Fruit fly (Drosophila melanogaster) whole organism, embryonic: ENCODE results near the gene Targ2.

ENCODE experiments used
- Aef1 ChIP-seq: fragments of 200-800 bp; sonication (Bioruptor generic); IDR thresholded peaks from 3 replicates; pipeline ENCODE4 v1.3.6; 2022; ENCODE audit warnings: missing biosample characterization, missing genetic modification characterization
- B-H1 ChIP-seq: fragments of 200-800 bp; sonication (Bioruptor generic); IDR thresholded peaks from 3 replicates; pipeline ENCODE4 v1.3.6; 2022; ENCODE audit warnings: missing biosample characterization, missing genetic modification characterization
- Bdp1 ChIP-seq: fragments of 200-800 bp; sonication (Bioruptor generic); optimal IDR thresholded peaks from 3 replicates; lab custom pipeline; 2016; ENCODE audit warnings: missing biosample characterization, missing genetic modification characterization
- CG10462 ChIP-seq: fragments of 200-800 bp; sonication (Bioruptor generic); optimal IDR thresholded peaks from 2 replicates; lab custom pipeline; 2016; ENCODE audit warnings: missing biosample characterization, missing genetic modification characterization
- CG10543 ChIP-seq: fragments of 200-800 bp; sonication (Bioruptor generic); optimal IDR thresholded peaks from 3 replicates; lab custom pipeline; 2017; ENCODE audit warnings: missing biosample characterization, mild to moderate bottlenecking, missing genetic modification characterization, moderate library complexity
- CG12071 ChIP-seq: fragments of 200-800 bp; sonication (Bioruptor generic); optimal IDR thresholded peaks from 3 replicates; lab custom pipeline; 2018; ENCODE audit warnings: missing biosample characterization, mild to moderate bottlenecking, missing genetic modification characterization
- CG14014 ChIP-seq: fragments of 200-800 bp; sonication (Bioruptor generic); IDR thresholded peaks from 2 replicates; pipeline ENCODE4 v1.3.6; 2022; ENCODE audit warnings: missing biosample characterization, missing genetic modification characterization
- CG14965 ChIP-seq: fragments of 200-800 bp; sonication (Bioruptor generic); optimal IDR thresholded peaks from 2 replicates; lab custom pipeline; 2016; ENCODE audit warnings: missing biosample characterization, missing genetic modification characterization, borderline replicate concordance
- CG15269 ChIP-seq: fragments of 200-800 bp; sonication (Bioruptor generic); optimal IDR thresholded peaks from 2 replicates; lab custom pipeline; 2018; ENCODE audit warnings: missing biosample characterization, mild to moderate bottlenecking, missing genetic modification characterization, moderate library complexity
- CG16779 ChIP-seq: fragments of 200-800 bp; sonication (Bioruptor generic); IDR thresholded peaks from 2 replicates; pipeline ENCODE4 v1.3.6; 2022; ENCODE audit warnings: missing biosample characterization, missing genetic modification characterization
- CG17328 ChIP-seq: fragments of 200-800 bp; sonication (Bioruptor generic); IDR thresholded peaks from 2 replicates; pipeline ENCODE4 v1.3.6; 2022; ENCODE audit warnings: missing biosample characterization, missing genetic modification characterization
- CG18476 ChIP-seq: fragments of 200-800 bp; sonication (Bioruptor generic); optimal IDR thresholded peaks from 2 replicates; lab custom pipeline; 2016; ENCODE audit warnings: missing biosample characterization, mild to moderate bottlenecking, missing genetic modification characterization
- CG33213 ChIP-seq: fragments of 200-800 bp; sonication (Bioruptor generic); optimal IDR thresholded peaks from 3 replicates; lab custom pipeline; 2016; ENCODE audit warnings: missing biosample characterization, missing genetic modification characterization
- CG6683 ChIP-seq: fragments of 200-800 bp; sonication (Bioruptor generic); optimal IDR thresholded peaks from 2 replicates; lab custom pipeline; 2017; ENCODE audit warnings: missing biosample characterization, mild to moderate bottlenecking, missing genetic modification characterization, missing genetic modification reagents
- CG8281 ChIP-seq: fragments of 200-800 bp; sonication (Bioruptor generic); optimal IDR thresholded peaks from 2 replicates; lab custom pipeline; 2018; ENCODE audit warnings: missing biosample characterization, mild to moderate bottlenecking, missing genetic modification characterization, moderate library complexity
- CG8290 ChIP-seq, 3 experiments: fragments of 200-800 bp; sonication (Bioruptor generic); optimal IDR thresholded peaks; 2 replicates each; lab custom pipeline; 2016 to 2019; ENCODE audit warnings: missing biosample characterization in 3 of 3, missing genetic modification characterization in 3 of 3, mild to moderate bottlenecking in 2 of 3, moderate library complexity in 1 of 3
- Dip3 ChIP-seq: fragments of 200-800 bp; sonication (Bioruptor generic); optimal IDR thresholded peaks from 3 replicates; lab custom pipeline; 2016; ENCODE audit warnings: missing biosample characterization, missing genetic modification characterization
- Dll ChIP-seq: fragments of 200-800 bp; sonication (Bioruptor generic); IDR thresholded peaks from 4 replicates; pipeline ENCODE4 v1.3.6; 2022; ENCODE audit warnings: missing biosample characterization, missing genetic modification characterization; ENCODE audit not compliant: partially characterized antibody
- Ptx1 ChIP-seq: fragments of 200-800 bp; sonication (Bioruptor generic); IDR thresholded peaks from 2 replicates; pipeline ENCODE4 v1.3.6; 2022; ENCODE audit warnings: missing biosample characterization, missing genetic modification characterization
- Six4 ChIP-seq: fragments of 200-800 bp; sonication (Bioruptor generic); optimal IDR thresholded peaks from 2 replicates; lab custom pipeline; 2016; ENCODE audit warnings: missing biosample characterization, missing genetic modification characterization
- TFAM ChIP-seq: fragments of 200-800 bp; sonication (Bioruptor generic); optimal IDR thresholded peaks from 2 replicates; lab custom pipeline; 2017; ENCODE audit warnings: missing biosample characterization, missing genetic modification characterization, inconsistent platforms
- Trl ChIP-seq, 3 experiments: fragments of >200 bp in 2 of 3; fragments of 200-800 bp in 1 of 3; sonication (Bioruptor generic) in 1 of 3; optimal IDR thresholded peaks; 2 replicates in 1 of 3; 3 replicates in 2 of 3; lab custom pipeline; 2016 to 2017; ENCODE audit warnings: missing biosample characterization in 1 of 3, missing genetic modification characterization in 1 of 3
- Xbp1 ChIP-seq: fragments of 200-800 bp; sonication (Bioruptor generic); optimal IDR thresholded peaks from 3 replicates; lab custom pipeline; 2016; ENCODE audit warnings: missing biosample characterization, mild to moderate bottlenecking, missing genetic modification characterization
- ap ChIP-seq: fragments of 200-800 bp; sonication (Bioruptor generic); IDR thresholded peaks from 2 replicates; pipeline ENCODE4 v1.3.6; 2022; ENCODE audit warnings: missing biosample characterization, missing genetic modification characterization
- cas ChIP-seq: fragments of 200-800 bp; sonication (Bioruptor generic); IDR thresholded peaks from 2 replicates; pipeline ENCODE4 v1.3.6; 2022; ENCODE audit warnings: missing biosample characterization, missing genetic modification characterization
- cato ChIP-seq: fragments of 200-800 bp; sonication (Bioruptor generic); optimal IDR thresholded peaks from 2 replicates; lab custom pipeline; 2016; ENCODE audit warnings: missing biosample characterization, missing genetic modification characterization, borderline replicate concordance
- ci ChIP-seq: fragments of 200-800 bp; sonication (Bioruptor generic); IDR thresholded peaks from 3 replicates; pipeline ENCODE4 v1.3.6; 2022; ENCODE audit warnings: missing biosample characterization, missing genetic modification characterization
- dpn ChIP-seq, 2 experiments: fragments of 200-800 bp; sonication (Bioruptor generic); optimal IDR thresholded peaks; 3 replicates each; lab custom pipeline; 2016; ENCODE audit warnings: missing biosample characterization in 2 of 2, missing genetic modification characterization in 2 of 2
- ems ChIP-seq: fragments of 200-800 bp; sonication (Bioruptor generic); optimal IDR thresholded peaks from 3 replicates; lab custom pipeline; 2016; ENCODE audit warnings: missing biosample characterization, missing genetic modification characterization
- gcm2 ChIP-seq: fragments of 200-800 bp; sonication (Bioruptor generic); optimal IDR thresholded peaks from 2 replicates; lab custom pipeline; 2016; ENCODE audit warnings: missing biosample characterization, missing genetic modification characterization
- grn ChIP-seq: fragments of 200-800 bp; sonication (Bioruptor generic); optimal IDR thresholded peaks from 3 replicates; lab custom pipeline; 2017; ENCODE audit warnings: missing biosample characterization, missing genetic modification characterization
- gro ChIP-seq: fragments of 200-800 bp; sonication (Bioruptor generic); optimal IDR thresholded peaks from 2 replicates; lab custom pipeline; 2016; ENCODE audit warnings: missing biosample characterization, missing genetic modification characterization
- gsb ChIP-seq: fragments of 200-800 bp; sonication (Bioruptor generic); IDR thresholded peaks from 2 replicates; pipeline ENCODE4 v1.3.6; 2022; ENCODE audit warnings: missing biosample characterization, missing genetic modification characterization
- gt ChIP-seq: fragments of 200-800 bp; sonication (Bioruptor generic); IDR thresholded peaks from 2 replicates; pipeline ENCODE4 v1.3.6; 2022; ENCODE audit warnings: missing biosample characterization, missing genetic modification characterization
- hb ChIP-seq: fragments of 200-800 bp; sonication (Bioruptor generic); IDR thresholded peaks from 3 replicates; pipeline ENCODE4 v1.3.6; 2022; ENCODE audit warnings: missing biosample characterization, missing genetic modification characterization; ENCODE audit not compliant: partially characterized antibody
- her ChIP-seq: fragments of 200-800 bp; sonication (Bioruptor generic); optimal IDR thresholded peaks from 2 replicates; lab custom pipeline; 2016; ENCODE audit warnings: missing biosample characterization, missing genetic modification characterization
- lola ChIP-seq, 3 experiments: fragments of >200 bp in 2 of 3; fragments of 200-800 bp in 1 of 3; sonication (Bioruptor generic) in 1 of 3; optimal IDR thresholded peaks; 2 replicates each; lab custom pipeline; 2017 to 2019; ENCODE audit warnings: missing biosample characterization in 3 of 3, missing genetic modification characterization in 3 of 3, mild to moderate bottlenecking in 1 of 3, moderate library complexity in 1 of 3
- maf-S ChIP-seq: fragments of 200-800 bp; sonication (Bioruptor generic); optimal IDR thresholded peaks from 2 replicates; lab custom pipeline; 2016; ENCODE audit warnings: missing biosample characterization, missing genetic modification characterization
- mld ChIP-seq: fragments of 200-800 bp; sonication (Bioruptor generic); IDR thresholded peaks from 3 replicates; pipeline ENCODE4 v1.3.6; 2022; ENCODE audit warnings: missing biosample characterization, missing genetic modification characterization; ENCODE audit not compliant: partially characterized antibody
- nau ChIP-seq: fragments of 200-800 bp; sonication (Bioruptor generic); optimal IDR thresholded peaks from 3 replicates; lab custom pipeline; 2017; ENCODE audit warnings: missing biosample characterization, mild to moderate bottlenecking, missing genetic modification characterization, missing genetic modification reagents
- odd ChIP-seq: fragments of 200-800 bp; sonication (Bioruptor generic); optimal IDR thresholded peaks from 2 replicates; lab custom pipeline; 2017; ENCODE audit warnings: missing biosample characterization, mild to moderate bottlenecking, missing genetic modification characterization
- onecut ChIP-seq: fragments of 200-800 bp; sonication (Bioruptor generic); IDR thresholded peaks from 2 replicates; pipeline ENCODE4 v1.3.6; 2022; ENCODE audit warnings: missing biosample characterization, missing genetic modification characterization
- ranshi ChIP-seq: fragments of 200-800 bp; sonication (Bioruptor generic); IDR thresholded peaks from 2 replicates; pipeline ENCODE4 v1.3.6; 2022; ENCODE audit warnings: missing biosample characterization, missing genetic modification characterization
- sc ChIP-seq, 3 experiments: fragments of >200 bp in 2 of 3; fragments of 200-800 bp in 1 of 3; sonication (Bioruptor generic) in 1 of 3; optimal IDR thresholded peaks; 2 replicates in 2 of 3; 3 replicates in 1 of 3; lab custom pipeline; 2017; ENCODE audit warnings: mild to moderate bottlenecking in 1 of 3, missing biosample characterization in 1 of 3, missing genetic modification characterization in 1 of 3, missing genetic modification reagents in 1 of 3
- seq ChIP-seq: fragments of 200-800 bp; sonication (Bioruptor generic); IDR thresholded peaks from 2 replicates; pipeline ENCODE4 v1.3.6; 2022; ENCODE audit warnings: missing biosample characterization, missing genetic modification characterization
- slbo ChIP-seq: fragments of 200-800 bp; sonication (Bioruptor generic); IDR thresholded peaks from 2 replicates; pipeline ENCODE4 v1.3.6; 2022; ENCODE audit warnings: missing biosample characterization, missing genetic modification characterization
- vvl ChIP-seq: fragments of 200-800 bp; sonication (Bioruptor generic); IDR thresholded peaks from 2 replicates; pipeline ENCODE4 v1.3.6; 2022; ENCODE audit warnings: missing biosample characterization, missing genetic modification characterization
- yki ChIP-seq: fragments of >200 bp; optimal IDR thresholded peaks from 3 replicates; lab custom pipeline; 2018
- zen2 ChIP-seq: fragments of 200-800 bp; sonication (Bioruptor generic); IDR thresholded peaks from 3 replicates; pipeline ENCODE4 v1.3.6; 2022; ENCODE audit warnings: missing biosample characterization, missing genetic modification characterization; ENCODE audit not compliant: partially characterized antibody
- zfh1 ChIP-seq: fragments of 200-800 bp; sonication (Bioruptor generic); IDR thresholded peaks from 3 replicates; pipeline ENCODE4 v1.3.6; 2022; ENCODE audit warnings: missing biosample characterization, missing genetic modification characterization

Targ2 gene

dm6 chr3L:21216697-21217291, 13.8 kb upstream of the Targ2 start, which contains the start of the genes Trmt112 and Ilk (continued):
- no peak for TF ChIP-seq Bdp1 (GFP tag; lab: Kevin White, UChicago)
- no peak for TF ChIP-seq CG8290 (GFP tag; optimal IDR thresholded peaks at IDR 0.05; lab: Kevin White, UChicago)
- TF ChIP-seq CG8290 (tag; optimal IDR thresholded peaks at IDR 0.05; lab: Kevin White, UChicago) = no peak
- no peak for TF ChIP-seq CG8281 (tag; lab: Kevin White, UChicago)
- TF ChIP-seq CG12071 = no peak
- TF ChIP-seq hb (GFP tag; lab: Robert Waterston, UW) = peak; percentile 80
- no peak for TF ChIP-seq CG16779 (GFP tag; lab: Robert Waterston, UW)
- peak in 1 of 2 experiments; percentile 21 for TF ChIP-seq dpn (GFP tag; optimal IDR thresholded peaks at IDR 0.05; lab: Kevin White, UChicago)
- TF ChIP-seq gcm2 = no peak
- peak; percentile 78; the same call in 1 of the 2 replicates for TF ChIP-seq onecut (GFP tag; lab: Robert Waterston, UW)
- no peak for TF ChIP-seq yki (lab: Kevin White, UChicago)
- no peak for TF ChIP-seq ap (GFP tag; lab: Robert Waterston, UW)
- no peak for TF ChIP-seq B-H1 (GFP tag; lab: Robert Waterston, UW)
- peak; percentile 57 for TF ChIP-seq CG33213 (GFP tag; lab: Kevin White, UChicago)
- TF ChIP-seq grn (GFP tag; lab: Kevin White, UChicago) = no peak
- TF ChIP-seq maf-S (GFP tag; lab: Kevin White, UChicago) = no peak
- peak; percentile 16; the same call in 1 of the 3 replicates for TF ChIP-seq mld (GFP tag; lab: Robert Waterston, UW)
- no peak for TF ChIP-seq gt (GFP tag; lab: Robert Waterston, UW)
- no peak for TF ChIP-seq odd (GFP tag; lab: Kevin White, UChicago)
- no peak for TF ChIP-seq sc (optimal IDR thresholded peaks at IDR 0.05; lab: Kevin White, UChicago)
- no peak for TF ChIP-seq sc (GFP tag; optimal IDR thresholded peaks at IDR 0.05; lab: Kevin White, UChicago)
- TF ChIP-seq CG10543 = no peak
- TF ChIP-seq seq (GFP tag; lab: Robert Waterston, UW) = no peak
- TF ChIP-seq nau = no peak
- TF ChIP-seq zen2 (GFP tag; lab: Robert Waterston, UW) = peak; percentile 62
- TF ChIP-seq CG15269 (tag; lab: Kevin White, UChicago) = no peak
- no peak for TF ChIP-seq ranshi (GFP tag; lab: Robert Waterston, UW)
- TF ChIP-seq gro (GFP tag; lab: Kevin White, UChicago) = no peak
- TF ChIP-seq Aef1 (GFP tag; lab: Robert Waterston, UW) = no peak
- no peak for TF ChIP-seq TFAM (GFP tag; lab: Kevin White, UChicago)
- no peak for TF ChIP-seq CG18476 (GFP tag; lab: Kevin White, UChicago)
- no peak for TF ChIP-seq cas (GFP tag; lab: Robert Waterston, UW)
- peak; percentile 72; the same call in 3 of the 4 replicates for TF ChIP-seq Dll (GFP tag; lab: Robert Waterston, UW)
- TF ChIP-seq ci (GFP tag; lab: Robert Waterston, UW) = no peak
- TF ChIP-seq CG14014 (GFP tag; lab: Robert Waterston, UW) = no peak
- no peak for TF ChIP-seq ems (GFP tag; lab: Kevin White, UChicago)
- no peak for TF ChIP-seq lola (GFP tag; optimal IDR thresholded peaks at IDR 0.05; lab: Kevin White, UChicago)
- TF ChIP-seq Six4 (GFP tag; lab: Kevin White, UChicago) = no peak
- TF ChIP-seq gsb (GFP tag; lab: Robert Waterston, UW) = no peak
- no peak for TF ChIP-seq CG6683 (GFP tag; lab: Kevin White, UChicago)
- TF ChIP-seq Ptx1 = no peak
- TF ChIP-seq vvl (GFP tag; lab: Robert Waterston, UW) = peak; percentile 54; the same call in 1 of the 2 replicates
- no peak for TF ChIP-seq Trl (optimal IDR thresholded peaks at IDR 0.05; lab: Kevin White, UChicago)
- no peak for TF ChIP-seq Trl (GFP tag; optimal IDR thresholded peaks at IDR 0.05; lab: Kevin White, UChicago)
- no peak for TF ChIP-seq CG17328 (GFP tag; lab: Robert Waterston, UW)
- TF ChIP-seq Dip3 = no peak
- TF ChIP-seq cato (GFP tag; lab: Kevin White, UChicago) = no peak
- TF ChIP-seq CG10462 (GFP tag; lab: Kevin White, UChicago) = no peak
- TF ChIP-seq her = no peak
- no peak for TF ChIP-seq zfh1 (GFP tag; lab: Robert Waterston, UW)
- no peak for TF ChIP-seq CG14965 (GFP tag; lab: Kevin White, UChicago)
- 0 out of 2 replicates have a peak, but pooled peaks have one; percentile 12 for TF ChIP-seq slbo (GFP tag; lab: Robert Waterston, UW)
- peak; percentile 22 for TF ChIP-seq Xbp1 (GFP tag; lab: Kevin White, UChicago)
